Fruit fly (Drosophila melanogaster): ENCODE data around the gene CG6356.

The CG6356 gene

dm6 chr3R:24283582-24284085, at the start of gene CG6356:
CG6356 (plus strand) TSS chr3R:24283955.
- TF ChIP-seq noc (tag; optimal IDR thresholded peaks at IDR 0.05), result no peak

- no peak for TF ChIP-seq noc (tag; optimal IDR thresholded peaks at IDR 0.05)
Measured at dm6 chr3R:24234162-24234529, 49.6 kb upstream of the CG6356 start.

dm6 chr3R:24234721-24235120, 49.0 kb upstream of the CG6356 start:
- no peak for TF ChIP-seq noc (tag; optimal IDR thresholded peaks at IDR 0.05)

- TF ChIP-seq noc (tag; optimal IDR thresholded peaks at IDR 0.05), result no peak
Measured at dm6 chr3R:24252494-24252893, 31.3 kb upstream of the CG6356 start, which contains the start of gene beta-PheRS. beta-PheRS (minus strand) TSS chr3R:24252679.

dm6 chr3R:24258333-24258732, 25.4 kb upstream of the CG6356 start:
- TF ChIP-seq noc (tag; optimal IDR thresholded peaks at IDR 0.05), result no peak

- TF ChIP-seq noc (tag; optimal IDR thresholded peaks at IDR 0.05), result peak; percentile 98
Measured at dm6 chr3R:24259278-24260040, 24.3 kb upstream of the CG6356 start.

dm6 chr3R:24260041-24260379, 23.7 kb upstream of the CG6356 start:
- peak; percentile 20 for TF ChIP-seq noc (tag; optimal IDR thresholded peaks at IDR 0.05)

dm6 chr3R:24260411-24260810, 23.3 kb upstream of the CG6356 start:
- TF ChIP-seq noc (tag; optimal IDR thresholded peaks at IDR 0.05), result no peak

dm6 chr3R:24261380-24262021, 22.3 kb upstream of the CG6356 start:
- TF ChIP-seq noc (tag; optimal IDR thresholded peaks at IDR 0.05), result no peak

- TF ChIP-seq noc (tag; optimal IDR thresholded peaks at IDR 0.05), result no peak
Measured at dm6 chr3R:24262923-24263322, 20.8 kb upstream of the CG6356 start.

- TF ChIP-seq noc (tag; optimal IDR thresholded peaks at IDR 0.05), result no peak
Measured at dm6 chr3R:24263588-24264413, 20.0 kb upstream of the CG6356 start.

- TF ChIP-seq noc (tag; optimal IDR thresholded peaks at IDR 0.05), result no peak
Measured at dm6 chr3R:24264414-24265363, 19.1 kb upstream of the CG6356 start.

dm6 chr3R:24266786-24267579, 16.8 kb upstream of the CG6356 start:
- TF ChIP-seq noc (tag; optimal IDR thresholded peaks at IDR 0.05), result no peak

dm6 chr3R:24267580-24268202, 16.1 kb upstream of the CG6356 start:
- TF ChIP-seq noc (tag; optimal IDR thresholded peaks at IDR 0.05), result no peak

Measured in whole organism, larva.